Worm (Caenorhabditis elegans) whole organism, mixed stage, embryonic: ENCODE measurements around the gene M28.8.

Source experiments
- ces-1 ChIP-seq: fragments of 150-350 bp; optimal IDR thresholded peaks from 2 replicates; lab custom pipeline; 2014; ENCODE audit warnings: missing biosample characterization, missing genetic modification reagents, missing genetic modification characterization
- lin-13 ChIP-seq: fragments of 150-350 bp; optimal IDR thresholded peaks from 2 replicates; lab custom pipeline; 2014; ENCODE audit warnings: missing biosample characterization, missing genetic modification characterization
- lin-32 ChIP-seq: fragments of 200-800 bp; sonication (Bioruptor generic); optimal IDR thresholded peaks from 2 replicates; lab custom pipeline; 2018; ENCODE audit warnings: mild to moderate bottlenecking, missing genetic modification characterization, missing compliant biosample characterization
- nhr-12 ChIP-seq: fragments of 150-350 bp; optimal IDR thresholded peaks from 2 replicates; lab custom pipeline; 2014; ENCODE audit warnings: missing biosample characterization, missing genetic modification characterization
- snpc-4 ChIP-seq: fragments of 150-350 bp; optimal IDR thresholded peaks from 2 replicates; lab custom pipeline; 2014; ENCODE audit warnings: missing biosample characterization, missing genetic modification characterization
- unc-39 ChIP-seq: fragments of 150-350 bp; optimal IDR thresholded peaks from 2 replicates; lab custom pipeline; 2014; ENCODE audit warnings: missing biosample characterization, missing genetic modification characterization
- unc-62 ChIP-seq: fragments of 150-350 bp; optimal IDR thresholded peaks from 2 replicates; lab custom pipeline; 2014; ENCODE audit warnings: missing biosample characterization, missing genetic modification reagents, missing genetic modification characterization
- ztf-11 ChIP-seq: fragments of 150-350 bp; optimal IDR thresholded peaks from 2 replicates; lab custom pipeline; 2014; ENCODE audit warnings: missing biosample characterization, missing genetic modification characterization

ce11 chrII:10656395-10656794 is 28.3 kb downstream of the M28.8 start:
- no peak for TF ChIP-seq lin-13 (tag; lab: Kevin White, UChicago)
- no peak for TF ChIP-seq unc-39 (tag; lab: Kevin White, UChicago)
- TF ChIP-seq snpc-4 (tag; lab: Kevin White, UChicago): no peak
- TF ChIP-seq nhr-12: no peak
- no peak for TF ChIP-seq unc-62
- no peak for TF ChIP-seq ztf-11
- TF ChIP-seq lin-32 (GFP tag; lab: Kevin White, UChicago): no peak
- TF ChIP-seq ces-1 (GFP tag; lab: Kevin White, UChicago): no peak
